Worm (Caenorhabditis elegans) whole organism, mixed stage, embryonic: ENCODE measurements around the gene orc-2.

ENCODE experiments used
- drap-1 ChIP-seq: fragments of 200-800 bp; sonication (Bioruptor generic); optimal IDR thresholded peaks from 3 replicates; lab custom pipeline; 2018; ENCODE audit warnings: mild to moderate bottlenecking, missing genetic modification characterization, missing compliant biosample characterization
- elt-1 ChIP-seq: sonication (generic microtip); optimal IDR thresholded peaks from 2 replicates; lab custom pipeline; 2017; ENCODE audit warnings: missing genetic modification characterization, mild to moderate bottlenecking, missing compliant biosample characterization, antibody characterized with exemption, moderate library complexity, borderline replicate concordance; ENCODE audit not compliant: insufficient read depth
- nhr-76 ChIP-seq: sonication (generic microtip); optimal IDR thresholded peaks from 2 replicates; lab custom pipeline; 2017; ENCODE audit warnings: missing biosample characterization, missing genetic modification characterization
- unc-39 ChIP-seq: fragments of 150-350 bp; optimal IDR thresholded peaks from 2 replicates; lab custom pipeline; 2014; ENCODE audit warnings: missing biosample characterization, missing genetic modification characterization
- unc-62 ChIP-seq: fragments of 150-350 bp; optimal IDR thresholded peaks from 2 replicates; lab custom pipeline; 2014; ENCODE audit warnings: missing biosample characterization, missing genetic modification reagents, missing genetic modification characterization
- ztf-11 ChIP-seq: fragments of 150-350 bp; optimal IDR thresholded peaks from 2 replicates; lab custom pipeline; 2014; ENCODE audit warnings: missing biosample characterization, missing genetic modification characterization

DNA sequence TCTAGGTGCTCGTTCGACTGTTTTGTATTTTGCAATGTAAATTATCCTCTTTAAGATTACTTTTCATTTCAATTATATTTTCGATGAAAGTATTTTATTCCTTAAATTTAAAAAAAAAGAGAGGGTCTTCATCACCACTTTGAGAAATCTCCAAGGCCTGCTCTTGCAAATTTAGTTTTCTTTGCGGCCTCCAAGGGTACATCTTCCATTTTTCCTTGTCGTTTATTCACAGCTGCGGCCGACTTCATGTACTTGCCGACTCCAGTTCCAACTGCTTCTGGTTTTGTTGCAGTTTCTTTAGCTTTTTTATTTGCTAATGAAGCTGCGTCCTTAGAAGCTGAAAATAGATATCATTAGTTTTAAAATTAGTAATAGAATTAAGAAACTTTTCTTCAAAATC is 3.0 kb upstream of the orc-2 start:
- TF ChIP-seq nhr-76 (tag; lab: Kevin White, UChicago) (no peak), drap-1 (GFP tag; lab: Kevin White, UChicago) (no peak), elt-1 (tag; lab: Kevin White, UChicago) (no peak), unc-62 (GFP tag; lab: Kevin White, UChicago) (no peak), ztf-11 (tag; lab: Kevin White, UChicago) (no peak), unc-39 (tag; lab: Kevin White, UChicago) (no peak)
